Fruit fly (Drosophila melanogaster): ENCODE results near the gene CG11158.

CG11158 gene

dm6 chrX:13698717-13699427, 16.1 kb downstream of the CG11158 start:
- TF ChIP-seq psq (GFP tag; optimal IDR thresholded peaks at IDR 0.05) (no peak), rgr (GFP tag; optimal IDR thresholded peaks at IDR 0.05) (peak; percentile 10)

dm6 chrX:13699666-13700065, 16.9 kb downstream of the CG11158 start:
- TF ChIP-seq dmrt93B (GFP tag; optimal IDR thresholded peaks at IDR 0.05) (no peak), Vsx2 (GFP tag; optimal IDR thresholded peaks at IDR 0.05; ENCODE audit: partially characterized antibody) (no peak), OdsH (GFP tag; optimal IDR thresholded peaks at IDR 0.05) (no peak), GATAd (GFP tag; optimal IDR thresholded peaks at IDR 0.05) (no peak)

DNA sequence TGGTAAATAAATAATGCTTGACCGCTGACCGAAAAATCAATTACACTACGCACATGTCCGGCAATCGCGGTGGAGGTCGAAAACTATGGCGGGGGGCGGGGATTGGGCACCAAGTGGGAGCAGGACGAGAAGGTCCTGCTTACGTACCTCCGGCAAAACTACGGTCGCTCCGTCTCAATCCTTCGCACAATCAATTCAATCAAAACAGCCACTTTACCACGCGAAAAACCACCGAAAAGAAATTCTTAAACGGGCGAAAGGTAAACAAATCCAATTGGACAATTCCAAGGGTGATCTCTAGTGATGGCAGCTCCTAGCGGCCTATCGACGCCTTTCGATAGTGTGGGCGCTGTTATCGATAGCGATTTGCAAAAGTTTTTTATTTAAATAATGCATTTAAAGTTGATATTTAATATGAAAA, 35.2 kb downstream of the CG11158 start, which contains the start of gene Nadsyn:
Nadsyn (minus strand) TSS at position 304 of the 421 bp plus-strand sequence.
- no peak for TF ChIP-seq pan (optimal IDR thresholded peaks at IDR 0.05)
- no peak for TF ChIP-seq Hr78 (GFP tag; optimal IDR thresholded peaks at IDR 0.05)
- no peak for TF ChIP-seq CG32264 (GFP tag; optimal IDR thresholded peaks at IDR 0.05)
- no peak for TF ChIP-seq jim (GFP tag; optimal IDR thresholded peaks at IDR 0.05)
- no peak for TF ChIP-seq GATAd (GFP tag; optimal IDR thresholded peaks at IDR 0.05)
- TF ChIP-seq ey (GFP tag; optimal IDR thresholded peaks at IDR 0.05) = no peak
- no peak for TF ChIP-seq Hr83 (GFP tag; optimal IDR thresholded peaks at IDR 0.05; ENCODE audit: poor library complexity, severe bottlenecking)
- TF ChIP-seq Rel (GFP tag; optimal IDR thresholded peaks at IDR 0.05) = no peak
- no peak for TF ChIP-seq Rel (tag; optimal IDR thresholded peaks at IDR 0.05)
- TF ChIP-seq OdsH (GFP tag; optimal IDR thresholded peaks at IDR 0.05) = no peak
- no peak for TF ChIP-seq tai (GFP tag; optimal IDR thresholded peaks at IDR 0.05)
- TF ChIP-seq sv (GFP tag; optimal IDR thresholded peaks at IDR 0.05) = no peak
- TF ChIP-seq Jra (GFP tag; optimal IDR thresholded peaks at IDR 0.05) = no peak
- no peak for TF ChIP-seq Mio (GFP tag; optimal IDR thresholded peaks at IDR 0.05)
- TF ChIP-seq HLH106 (tag; optimal IDR thresholded peaks at IDR 0.05) = no peak
- TF ChIP-seq Sp1 (GFP tag; optimal IDR thresholded peaks at IDR 0.05) = no peak
- TF ChIP-seq sage (GFP tag; optimal IDR thresholded peaks at IDR 0.05) = no peak

DNA sequence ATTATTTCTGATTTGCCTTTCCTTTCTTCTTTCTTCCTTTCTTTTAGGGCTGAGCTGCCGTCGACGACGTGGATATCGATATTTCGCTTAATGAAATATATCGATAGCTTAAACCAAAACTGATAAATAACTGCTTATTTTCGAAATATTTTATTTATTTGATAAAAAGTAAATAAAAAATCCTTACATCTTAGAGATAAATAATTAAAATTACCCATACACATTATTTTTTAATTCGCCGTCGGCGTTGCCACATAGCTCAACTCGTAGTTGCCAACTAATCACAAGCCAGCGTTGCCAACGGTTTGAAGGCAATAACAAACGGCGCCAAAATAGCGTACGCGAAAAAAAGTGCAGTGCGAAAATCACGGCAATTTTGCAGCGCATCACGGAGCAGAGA, 39.2 kb downstream of the CG11158 start, which contains the start of the genes Mrgn1 and mus101:
Mrgn1 (minus strand) TSS at position 44 of the 400 bp plus-strand sequence.
mus101 (plus strand) TSS at position 313 of the 400 bp plus-strand sequence.
- TF ChIP-seq N (GFP tag; optimal IDR thresholded peaks at IDR 0.05) (no peak), woc (GFP tag; optimal IDR thresholded peaks at IDR 0.05) (no peak), Myc (optimal IDR thresholded peaks at IDR 0.05) (peak; percentile 36), psq (GFP tag; optimal IDR thresholded peaks at IDR 0.05) (peak; percentile 72), jim (GFP tag; optimal IDR thresholded peaks at IDR 0.05) (no peak), foxo (GFP tag; optimal IDR thresholded peaks at IDR 0.05) (no peak)

Measured in whole organism, wandering third instar larva.